Worm (Caenorhabditis elegans): Measurements from ENCODE around the gene acr-9.

- TF ChIP-seq lim-6 (tag; optimal IDR thresholded peaks at IDR 0.05) = no peak
- no peak for TF ChIP-seq tbx-2 (tag; optimal IDR thresholded peaks at IDR 0.05)
- no peak for TF ChIP-seq hlh-6 (tag; optimal IDR thresholded peaks at IDR 0.05)
- TF ChIP-seq K09A11.1 (tag; optimal IDR thresholded peaks at IDR 0.05; ENCODE audit: insufficient read depth) = no peak
- no peak for TF ChIP-seq elt-2 (tag; optimal IDR thresholded peaks at IDR 0.05)
- TF ChIP-seq ama-1 (optimal IDR thresholded peaks at IDR 0.05) = no peak
- TF ChIP-seq eyg-1 (tag; optimal IDR thresholded peaks at IDR 0.05) = no peak
- TF ChIP-seq odd-2 (tag; optimal IDR thresholded peaks at IDR 0.05) = no peak
Observed at ce11 chrX:13631122-13631672, 15.5 kb downstream of the acr-9 start, which contains the start of gene nlg-1.
